Worm (Caenorhabditis elegans) whole organism, young adult: ENCODE results near the gene nhr-65.

Experiments used
- F23B12.7 ChIP-seq: sonication (generic microtip); optimal IDR thresholded peaks from 2 replicates; lab custom pipeline; 2017; ENCODE audit warnings: missing genetic modification characterization, mild to moderate bottlenecking, missing compliant biosample characterization, antibody characterized with exemption, moderate library complexity; ENCODE audit not compliant: insufficient read depth
- F49E8.2 ChIP-seq: sonication (generic microtip); optimal IDR thresholded peaks from 3 replicates; lab custom pipeline; 2017; ENCODE audit warnings: missing genetic modification characterization, mild to moderate bottlenecking, missing compliant biosample characterization, antibody characterized with exemption, moderate library complexity; ENCODE audit not compliant: insufficient read depth
- bed-2 ChIP-seq: fragments of 200-800 bp; sonication (Bioruptor generic); IDR thresholded peaks from 2 replicates; pipeline ENCODE4 v1.3.6; 2022; ENCODE audit warnings: missing genetic modification reagents, missing genetic modification characterization, missing compliant biosample characterization
- ceh-27 ChIP-seq: fragments of 200-800 bp; sonication (Bioruptor generic); optimal IDR thresholded peaks from 2 replicates; lab custom pipeline; 2018; ENCODE audit warnings: mild to moderate bottlenecking, missing genetic modification characterization, moderate library complexity, missing compliant biosample characterization
- ceh-58 ChIP-seq: fragments of 200-800 bp; sonication (Bioruptor generic); IDR thresholded peaks from 2 replicates; pipeline ENCODE4 v1.3.6; 2022; ENCODE audit warnings: missing genetic modification characterization, missing compliant biosample characterization
- dpff-1 ChIP-seq: sonication (generic microtip); optimal IDR thresholded peaks from 2 replicates; lab custom pipeline; 2017; ENCODE audit warnings: mild to moderate bottlenecking, missing genetic modification characterization, missing compliant biosample characterization
- nhr-80 ChIP-seq: sonication (generic microtip); optimal IDR thresholded peaks from 2 replicates; lab custom pipeline; 2016; ENCODE audit warnings: missing genetic modification characterization, missing compliant biosample characterization
- tbp1 ChIP-seq: fragments of 200-800 bp; sonication (Bioruptor generic); optimal IDR thresholded peaks from 2 replicates; lab custom pipeline; 2018; ENCODE audit warnings: mild to moderate bottlenecking, missing genetic modification characterization, missing compliant biosample characterization
- unc-130 ChIP-seq: sonication (generic microtip); optimal IDR thresholded peaks from 2 replicates; lab custom pipeline; 2016; ENCODE audit warnings: missing genetic modification reagents, missing genetic modification characterization, missing compliant biosample characterization
- unc-62 ChIP-seq: fragments of 150-350 bp; optimal IDR thresholded peaks from 2 replicates; lab custom pipeline; 2014; ENCODE audit warnings: missing biosample characterization, missing genetic modification reagents, missing genetic modification characterization
- ztf-22 ChIP-seq: fragments of 200-800 bp; sonication (Bioruptor generic); optimal IDR thresholded peaks from 2 replicates; lab custom pipeline; 2018; ENCODE audit warnings: mild to moderate bottlenecking, missing genetic modification characterization, moderate library complexity, missing compliant biosample characterization

ce11 chrV:18827374-18827773 lies 11.7 kb upstream of the nhr-65 start:
- TF ChIP-seq ceh-27 (GFP tag; lab: Kevin White, UChicago): no peak
- TF ChIP-seq bed-2 (GFP tag; lab: Robert Waterston, UW): no peak
- no peak for TF ChIP-seq nhr-80
- no peak for TF ChIP-seq F49E8.2 (tag; lab: Kevin White, UChicago)
- no peak for TF ChIP-seq unc-130
- no peak for TF ChIP-seq ceh-58 (GFP tag; lab: Robert Waterston, UW)
- TF ChIP-seq tbp1 (GFP tag; lab: Kevin White, UChicago): no peak
- no peak for TF ChIP-seq unc-62 (GFP tag; lab: Kevin White, UChicago)
- TF ChIP-seq F23B12.7 (tag; lab: Kevin White, UChicago): no peak
- no peak for TF ChIP-seq dpff-1 (tag; lab: Kevin White, UChicago)
- TF ChIP-seq ztf-22 (GFP tag; lab: Kevin White, UChicago): no peak
